Worm (Caenorhabditis elegans) whole organism, late embryonic: ENCODE measurements around the gene F23A7.3.

Experiments
- ets-4 ChIP-seq: sonication (generic microtip); optimal IDR thresholded peaks from 2 replicates; lab custom pipeline; 2016; ENCODE audit warnings: missing genetic modification characterization, missing compliant biosample characterization
- madf-2 ChIP-seq: sonication (generic microtip); optimal IDR thresholded peaks from 2 replicates; lab custom pipeline; 2017; ENCODE audit warnings: missing genetic modification characterization, missing compliant biosample characterization
- unc-86 ChIP-seq: sonication (generic microtip); optimal IDR thresholded peaks from 2 replicates; lab custom pipeline; 2016; ENCODE audit warnings: missing genetic modification characterization, missing compliant biosample characterization

ce11 chrX:16250679-16251078, 30.9 kb downstream of the F23A7.3 start, which contains the start of gene W10G6.6:
- no peak for TF ChIP-seq ets-4 (tag; lab: Kevin White, UChicago)
- TF ChIP-seq unc-86 (tag; lab: Kevin White, UChicago), result no peak
- TF ChIP-seq madf-2, result no peak
